Worm (Caenorhabditis elegans): Measurements from ENCODE around the gene ZK829.7.

DNA sequence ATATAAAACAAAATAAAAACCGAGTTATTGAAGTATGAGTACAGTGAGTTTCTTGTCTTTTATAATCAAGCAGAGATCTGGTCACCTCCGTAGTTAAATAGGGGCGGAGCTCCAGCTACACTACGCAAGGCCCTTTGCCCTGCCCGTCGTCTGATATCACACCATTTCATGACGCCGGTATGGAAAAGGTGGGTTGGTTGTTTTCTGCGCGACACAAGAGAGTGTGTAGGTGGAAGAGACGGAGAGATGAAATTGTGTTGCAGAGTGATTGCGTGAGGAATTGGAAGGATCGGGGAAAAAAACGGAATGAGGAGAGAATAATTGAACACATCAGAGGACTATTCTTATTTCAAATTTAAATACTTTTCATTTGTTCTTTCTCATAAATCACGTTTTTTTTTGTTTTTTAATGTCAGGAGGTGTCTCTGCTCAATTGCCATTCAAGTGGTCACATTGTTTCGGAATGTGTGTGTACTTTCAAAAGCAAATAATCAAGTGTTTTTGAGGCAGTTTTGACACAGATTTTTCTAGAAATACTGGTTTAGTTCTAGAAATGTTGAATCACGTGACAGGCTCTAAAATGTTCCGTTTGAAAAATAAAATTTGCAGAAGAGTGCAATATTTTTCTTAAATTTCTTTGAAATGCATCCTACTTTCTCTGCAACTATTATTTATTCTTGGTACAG lies 45.4 kb downstream of the ZK829.7 start, which contains the start of gene ZK822.9:
- TF ChIP-seq W03F9.2 (tag; optimal IDR thresholded peaks at IDR 0.05): no peak
- no peak for TF ChIP-seq him-1 (tag; optimal IDR thresholded peaks at IDR 0.05)
- no peak for TF ChIP-seq dao-5 (tag; optimal IDR thresholded peaks at IDR 0.05)

All from whole organism, L4/young adult.